In genomic region chr3R:9047561-9048465, dm6 we compare ENCODE assay signal across 3 fruit fly cellular contexts.
TF ChIP-seq lines count a peak whose summit lies in the region.

TSS of gene Rel (minus strand) at chr3R:9047977.

TF ChIP-seq in whole organism, embryonic, 481 proteins besides CTCF, POLR2A, EP300 and RAD21 (continued from another document and continues in another):
- TF ChIP-seq row (GFP tag; IDR thresholded peaks at IDR 0.05; lab: Robert Waterston, UW) = no peak
- TF ChIP-seq CG13775 (GFP tag; optimal IDR thresholded peaks at IDR 0.05; lab: Kevin White, UChicago) = peak; percentile 76
- peak; percentile 83 for TF ChIP-seq gro (GFP tag; optimal IDR thresholded peaks at IDR 0.05; lab: Kevin White, UChicago)
- TF ChIP-seq CG14710 (tag; optimal IDR thresholded peaks at IDR 0.05; lab: Kevin White, UChicago) = peak; percentile 86
- TF ChIP-seq phol (tag; optimal IDR thresholded peaks at IDR 0.05; lab: Kevin White, UChicago) = peak; percentile 83
- no peak for TF ChIP-seq fd102C (GFP tag; optimal IDR thresholded peaks at IDR 0.05; lab: Kevin White, UChicago)
- TF ChIP-seq CG7963 (GFP tag; IDR thresholded peaks at IDR 0.05; lab: Robert Waterston, UW; ENCODE audit: partially characterized antibody) = no peak
- TF ChIP-seq CG14441 (GFP tag; IDR thresholded peaks at IDR 0.05; lab: Robert Waterston, UW) = no peak
- peak; percentile 98 for TF ChIP-seq CG10543 (GFP tag; optimal IDR thresholded peaks at IDR 0.05; lab: Kevin White, UChicago)
- TF ChIP-seq Xrp1 (GFP tag; IDR thresholded peaks at IDR 0.05; lab: Robert Waterston, UW) = no peak
- TF ChIP-seq fd96Cb (tag; optimal IDR thresholded peaks at IDR 0.05; lab: Kevin White, UChicago) = peak; percentile 67
- TF ChIP-seq nau (GFP tag; optimal IDR thresholded peaks at IDR 0.05; lab: Kevin White, UChicago) = no peak
- no peak for TF ChIP-seq CG17612 (GFP tag; IDR thresholded peaks at IDR 0.05; lab: Robert Waterston, UW)
- no peak for TF ChIP-seq CG3065 (GFP tag; optimal IDR thresholded peaks at IDR 0.05; lab: Kevin White, UChicago)
- TF ChIP-seq Gsc (GFP tag; IDR thresholded peaks at IDR 0.05; lab: Robert Waterston, UW) = no peak
- TF ChIP-seq Myb (GFP tag; optimal IDR thresholded peaks at IDR 0.05; lab: Kevin White, UChicago) = peak; percentile 73
- no peak for TF ChIP-seq Bteb2 (GFP tag; optimal IDR thresholded peaks at IDR 0.05; lab: Kevin White, UChicago)
- no peak for TF ChIP-seq pan (optimal IDR thresholded peaks at IDR 0.05; lab: Kevin White, UChicago)
- no peak for TF ChIP-seq pan (GFP tag; optimal IDR thresholded peaks at IDR 0.05 in 1 of 2, IDR thresholded peaks at IDR 0.05 in 1 of 2)
- TF ChIP-seq Hr39 (optimal IDR thresholded peaks at IDR 0.05; lab: Kevin White, UChicago) = no peak
- TF ChIP-seq danr (GFP tag; IDR thresholded peaks at IDR 0.05; lab: Robert Waterston, UW) = no peak
- TF ChIP-seq Hand (GFP tag; optimal IDR thresholded peaks at IDR 0.05; lab: Kevin White, UChicago) = peak; percentile 8
- peak; percentile 70 for TF ChIP-seq CG18619 (GFP tag; optimal IDR thresholded peaks at IDR 0.05; lab: Kevin White, UChicago)
- peak; percentile 50 for TF ChIP-seq CG10654 (GFP tag; optimal IDR thresholded peaks at IDR 0.05; lab: Kevin White, UChicago)
- TF ChIP-seq CG15514 (GFP tag; optimal IDR thresholded peaks at IDR 0.05; lab: Kevin White, UChicago) = peak; percentile 96
- no peak for TF ChIP-seq z (GFP tag; IDR thresholded peaks at IDR 0.05; lab: Robert Waterston, UW)
- no peak for TF ChIP-seq CG16779 (GFP tag; IDR thresholded peaks at IDR 0.05; lab: Robert Waterston, UW)
- peak; percentile 27 for TF ChIP-seq CG11723 (GFP tag; optimal IDR thresholded peaks at IDR 0.05; lab: Kevin White, UChicago)
- no peak for TF ChIP-seq Doc2 (GFP tag; IDR thresholded peaks at IDR 0.05; lab: Robert Waterston, UW)
- no peak for TF ChIP-seq tna (GFP tag; IDR thresholded peaks at IDR 0.05; lab: Robert Waterston, UW; ENCODE audit: partially characterized antibody)
- no peak for TF ChIP-seq D (optimal IDR thresholded peaks at IDR 0.05; lab: Kevin White, UChicago)
- TF ChIP-seq D (GFP tag; optimal IDR thresholded peaks at IDR 0.05; lab: Kevin White, UChicago) = peak; percentile 70
- TF ChIP-seq Dek (tag; optimal IDR thresholded peaks at IDR 0.05; lab: Kevin White, UChicago) = peak; percentile 70
- TF ChIP-seq toy (GFP tag; IDR thresholded peaks at IDR 0.05; lab: Robert Waterston, UW) = no peak
- no peak for TF ChIP-seq HLH3B (GFP tag; IDR thresholded peaks at IDR 0.05; lab: Robert Waterston, UW)
- TF ChIP-seq CG10462 (GFP tag; optimal IDR thresholded peaks at IDR 0.05; lab: Kevin White, UChicago) = peak; percentile 5
- TF ChIP-seq pfk (GFP tag; optimal IDR thresholded peaks at IDR 0.05; lab: Kevin White, UChicago) = peak; percentile 69
- peak; percentile 12 for TF ChIP-seq YL-1 (GFP tag; optimal IDR thresholded peaks at IDR 0.05; lab: Kevin White, UChicago)
- TF ChIP-seq ATbp (GFP tag; optimal IDR thresholded peaks at IDR 0.05; lab: Kevin White, UChicago) = peak; percentile 17
- TF ChIP-seq B-H1 (GFP tag; IDR thresholded peaks at IDR 0.05; lab: Robert Waterston, UW) = no peak
- TF ChIP-seq CG8290 (GFP tag; optimal IDR thresholded peaks at IDR 0.05; lab: Kevin White, UChicago) = peak; percentile 39
- peak in 1 of 2 experiments; percentile 68 for TF ChIP-seq CG8290 (tag; optimal IDR thresholded peaks at IDR 0.05; lab: Kevin White, UChicago)
- TF ChIP-seq CG30020 (tag; optimal IDR thresholded peaks at IDR 0.05; lab: Kevin White, UChicago) = peak; percentile 69
- no peak for TF ChIP-seq H15 (GFP tag; IDR thresholded peaks at IDR 0.05; lab: Robert Waterston, UW)
- TF ChIP-seq CG1832 (GFP tag; optimal IDR thresholded peaks at IDR 0.05; lab: Kevin White, UChicago) = no peak

TF ChIP-seq in whole organism, prepupa, 60 proteins besides CTCF, POLR2A, EP300 and RAD21 (continued from another document):
- TF ChIP-seq CG3919 (GFP tag; optimal IDR thresholded peaks at IDR 0.05; lab: Kevin White, UChicago) = peak; percentile 53
- peak; percentile 20 for TF ChIP-seq Sox102F (GFP tag; optimal IDR thresholded peaks at IDR 0.05; lab: Kevin White, UChicago)
- peak; percentile 63 for TF ChIP-seq CG11762 (GFP tag; optimal IDR thresholded peaks at IDR 0.05; lab: Kevin White, UChicago; ENCODE audit: insufficient read depth)
- TF ChIP-seq CG8632 (GFP tag; optimal IDR thresholded peaks at IDR 0.05; lab: Kevin White, UChicago) = peak; percentile 62
- TF ChIP-seq CG10631 (GFP tag; optimal IDR thresholded peaks at IDR 0.05; lab: Kevin White, UChicago) = peak; percentile 71
- peak; percentile 90 for TF ChIP-seq CG6854 (GFP tag; optimal IDR thresholded peaks at IDR 0.05; lab: Kevin White, UChicago)
- TF ChIP-seq Smox (GFP tag; optimal IDR thresholded peaks at IDR 0.05; lab: Kevin White, UChicago) = peak; percentile 15
- TF ChIP-seq Sox14 (GFP tag; optimal IDR thresholded peaks at IDR 0.05; lab: Kevin White, UChicago) = peak; percentile 13
- TF ChIP-seq Eip78C (GFP tag; lab: Kevin White, UChicago) = peak; percentile 76
- TF ChIP-seq CG16779 (tag; optimal IDR thresholded peaks at IDR 0.05; lab: Kevin White, UChicago) = peak; percentile 67
- peak; percentile 21 for TF ChIP-seq pdm3 (GFP tag; optimal IDR thresholded peaks at IDR 0.05; lab: Kevin White, UChicago)
- no peak for TF ChIP-seq CG6163 (GFP tag; IDR thresholded peaks at IDR 0.05; lab: Robert Waterston, UW)
- TF ChIP-seq Gug (GFP tag; IDR thresholded peaks at IDR 0.05; lab: Robert Waterston, UW) = no peak
- TF ChIP-seq CG4318 (GFP tag; optimal IDR thresholded peaks at IDR 0.05; lab: Kevin White, UChicago) = no peak
- TF ChIP-seq achi (GFP tag; optimal IDR thresholded peaks at IDR 0.05; lab: Kevin White, UChicago) = peak; percentile 59
- peak; percentile 72 for TF ChIP-seq CG34406 (GFP tag; optimal IDR thresholded peaks at IDR 0.05; lab: Kevin White, UChicago)
- no peak for TF ChIP-seq Hr38 (GFP tag; optimal IDR thresholded peaks at IDR 0.05; lab: Kevin White, UChicago)
- TF ChIP-seq CG31627 (GFP tag; optimal IDR thresholded peaks at IDR 0.05; lab: Kevin White, UChicago) = peak; percentile 5
- TF ChIP-seq lz (GFP tag; optimal IDR thresholded peaks at IDR 0.05; lab: Kevin White, UChicago) = peak; percentile 16
- peak; percentile 70 for TF ChIP-seq Ets96B (tag; optimal IDR thresholded peaks at IDR 0.05; lab: Kevin White, UChicago)
- TF ChIP-seq OdsH (GFP tag; optimal IDR thresholded peaks at IDR 0.05; lab: Kevin White, UChicago) = peak; percentile 62
- TF ChIP-seq CG8119 (GFP tag; IDR thresholded peaks at IDR 0.05; lab: Robert Waterston, UW) = no peak
- peak; percentile 67 for TF ChIP-seq CG1621 (tag; optimal IDR thresholded peaks at IDR 0.05; lab: Kevin White, UChicago)
- TF ChIP-seq eg (GFP tag; IDR thresholded peaks at IDR 0.05; lab: Robert Waterston, UW) = no peak
- peak; percentile 75 for TF ChIP-seq fkh (GFP tag; optimal IDR thresholded peaks at IDR 0.05; lab: Kevin White, UChicago)
- TF ChIP-seq Met (GFP tag; optimal IDR thresholded peaks at IDR 0.05; lab: Kevin White, UChicago) = peak; percentile 23
- peak; percentile 81 for TF ChIP-seq CG3032 (tag; optimal IDR thresholded peaks at IDR 0.05; lab: Kevin White, UChicago)
- peak; percentile 18 for TF ChIP-seq CG6808 (GFP tag; optimal IDR thresholded peaks at IDR 0.05; lab: Kevin White, UChicago)
- TF ChIP-seq svp (GFP tag; lab: Kevin White, UChicago) = peak; percentile 90
- peak; percentile 30 for TF ChIP-seq cyc (GFP tag; optimal IDR thresholded peaks at IDR 0.05; lab: Kevin White, UChicago)
- peak; percentile 40 for TF ChIP-seq Hr4 (GFP tag; optimal IDR thresholded peaks at IDR 0.05; lab: Kevin White, UChicago)
- TF ChIP-seq CG8319 (GFP tag; optimal IDR thresholded peaks at IDR 0.05; lab: Kevin White, UChicago) = no peak
- no peak for TF ChIP-seq dac (GFP tag; optimal IDR thresholded peaks at IDR 0.05; lab: Kevin White, UChicago)
- TF ChIP-seq CG10669 (GFP tag; optimal IDR thresholded peaks at IDR 0.05; lab: Kevin White, UChicago) = no peak
- TF ChIP-seq Eip75B (GFP tag; optimal IDR thresholded peaks at IDR 0.05; lab: Kevin White, UChicago) = peak; percentile 6
- no peak for TF ChIP-seq CG11294 (GFP tag; IDR thresholded peaks at IDR 0.05; lab: Robert Waterston, UW)
- peak; percentile 38 for TF ChIP-seq Eip93F (GFP tag; optimal IDR thresholded peaks at IDR 0.05; lab: Kevin White, UChicago)
- TF ChIP-seq CG7368 (GFP tag; optimal IDR thresholded peaks at IDR 0.05; lab: Kevin White, UChicago) = no peak
- no peak for TF ChIP-seq Ets21C (GFP tag; optimal IDR thresholded peaks at IDR 0.05; lab: Kevin White, UChicago)
- TF ChIP-seq CG32006 (GFP tag; optimal IDR thresholded peaks at IDR 0.05; lab: Kevin White, UChicago) = peak; percentile 72
- TF ChIP-seq Sox15 (GFP tag; optimal IDR thresholded peaks at IDR 0.05; lab: Kevin White, UChicago) = no peak

TF ChIP-seq in whole organism, wandering third instar larva, 38 proteins besides CTCF, POLR2A, EP300 and RAD21 (continued from another document):
- peak; percentile 75 for TF ChIP-seq Dif (GFP tag; optimal IDR thresholded peaks at IDR 0.05; lab: Kevin White, UChicago; ENCODE audit: partially characterized antibody)
- peak; percentile 80 for TF ChIP-seq h (GFP tag; optimal IDR thresholded peaks at IDR 0.05; lab: Kevin White, UChicago)
- TF ChIP-seq usp (GFP tag; optimal IDR thresholded peaks at IDR 0.05; lab: Kevin White, UChicago) = no peak
- TF ChIP-seq HLH106 (tag; optimal IDR thresholded peaks at IDR 0.05; lab: Kevin White, UChicago) = peak; percentile 86
- peak; percentile 10 to 62 for TF ChIP-seq foxo (GFP tag; optimal IDR thresholded peaks at IDR 0.05; lab: Kevin White, UChicago)
- no peak for TF ChIP-seq pan (optimal IDR thresholded peaks at IDR 0.05; lab: Kevin White, UChicago)
TF ChIP-seq in whole organism, wandering third instar larva: peak in this region for 20.
